Fruit fly (Drosophila melanogaster) whole organism, embryonic: ENCODE data around the gene Sec3.
A peak's percentile ranks its signal among the peaks of the same experiment; 100 is the strongest.

Experiments used
- Ada2b ChIP-seq: fragments of 200-800 bp; sonication (Bioruptor generic); IDR thresholded peaks from 2 replicates; pipeline ENCODE4 v1.3.6; 2022; ENCODE audit warnings: missing biosample characterization, missing genetic modification characterization
- BtbVII ChIP-seq: fragments of 200-800 bp; sonication (Bioruptor generic); optimal IDR thresholded peaks from 3 replicates; lab custom pipeline; 2017; ENCODE audit warnings: missing biosample characterization, mild to moderate bottlenecking, missing genetic modification characterization
- CG10274 ChIP-seq: fragments of 200-800 bp; sonication (Bioruptor generic); optimal IDR thresholded peaks from 3 replicates; lab custom pipeline; 2017; ENCODE audit warnings: missing biosample characterization, mild to moderate bottlenecking, missing genetic modification characterization
- CG11093 ChIP-seq: fragments of 200-800 bp; sonication (Bioruptor generic); IDR thresholded peaks from 3 replicates; pipeline ENCODE4 v1.3.6; 2022; ENCODE audit warnings: missing biosample characterization, missing genetic modification characterization
- CG12155 ChIP-seq: fragments of 200-800 bp; sonication (Bioruptor generic); optimal IDR thresholded peaks from 3 replicates; lab custom pipeline; 2016; ENCODE audit warnings: missing biosample characterization, missing genetic modification characterization
- CG12659 ChIP-seq: fragments of 200-800 bp; sonication (Bioruptor generic); optimal IDR thresholded peaks from 3 replicates; lab custom pipeline; 2017; ENCODE audit warnings: mild to moderate bottlenecking, missing biosample characterization, missing genetic modification reagents, missing genetic modification characterization
- CG13775 ChIP-seq: fragments of 200-800 bp; sonication (Bioruptor generic); optimal IDR thresholded peaks from 3 replicates; lab custom pipeline; 2017; ENCODE audit warnings: missing biosample characterization, mild to moderate bottlenecking, missing genetic modification characterization
- CG14014 ChIP-seq: fragments of 200-800 bp; sonication (Bioruptor generic); IDR thresholded peaks from 2 replicates; pipeline ENCODE4 v1.3.6; 2022; ENCODE audit warnings: missing biosample characterization, missing genetic modification characterization
- CG15269 ChIP-seq: fragments of 200-800 bp; sonication (Bioruptor generic); optimal IDR thresholded peaks from 2 replicates; lab custom pipeline; 2018; ENCODE audit warnings: missing biosample characterization, mild to moderate bottlenecking, missing genetic modification characterization, moderate library complexity
- CG1792 ChIP-seq: fragments of 200-800 bp; sonication (Bioruptor generic); optimal IDR thresholded peaks from 2 replicates; lab custom pipeline; 2016; ENCODE audit warnings: missing biosample characterization, missing genetic modification characterization
- CG18011 ChIP-seq: fragments of 200-800 bp; sonication (Bioruptor generic); optimal IDR thresholded peaks from 2 replicates; lab custom pipeline; 2017; ENCODE audit warnings: missing biosample characterization, missing genetic modification characterization, mild to moderate bottlenecking, moderate library complexity, missing genotype
- CG32772 ChIP-seq: fragments of 200-800 bp; sonication (Bioruptor generic); IDR thresholded peaks from 2 replicates; pipeline ENCODE4 v1.3.6; 2022; ENCODE audit warnings: missing biosample characterization, missing genetic modification characterization
- CG3847 ChIP-seq: fragments of 200-800 bp; sonication (Bioruptor generic); IDR thresholded peaks from 2 replicates; pipeline ENCODE4 v1.3.6; 2022; ENCODE audit warnings: missing biosample characterization, missing genetic modification characterization
- CG4707 ChIP-seq: fragments of 200-800 bp; sonication (Bioruptor generic); optimal IDR thresholded peaks from 2 replicates; lab custom pipeline; 2018; ENCODE audit warnings: missing biosample characterization, mild to moderate bottlenecking, missing genetic modification characterization, moderate library complexity
- CG4730 ChIP-seq: fragments of 200-800 bp; sonication (Bioruptor generic); IDR thresholded peaks from 2 replicates; pipeline ENCODE4 v1.3.6; 2022; ENCODE audit warnings: missing biosample characterization, missing genetic modification characterization
- CG5953 ChIP-seq: fragments of 200-800 bp; sonication (Bioruptor generic); IDR thresholded peaks from 2 replicates; pipeline ENCODE4 v1.3.6; 2022; ENCODE audit warnings: missing biosample characterization, missing genetic modification characterization
- CG6175 ChIP-seq: fragments of 200-800 bp; sonication (Bioruptor generic); IDR thresholded peaks from 3 replicates; pipeline ENCODE4 v1.3.6; 2022; ENCODE audit warnings: missing biosample characterization, missing genetic modification characterization
- CG7987 ChIP-seq: fragments of 200-800 bp; sonication (Bioruptor generic); optimal IDR thresholded peaks from 2 replicates; lab custom pipeline; 2018; ENCODE audit warnings: missing biosample characterization, mild to moderate bottlenecking, missing genetic modification characterization, moderate library complexity
- CG8478 ChIP-seq: fragments of >200 bp; optimal IDR thresholded peaks from 2 replicates; lab custom pipeline; 2018
- CG9797 ChIP-seq: fragments of 200-800 bp; sonication (Bioruptor generic); optimal IDR thresholded peaks from 3 replicates; lab custom pipeline; 2018; ENCODE audit warnings: missing biosample characterization, mild to moderate bottlenecking, missing genetic modification characterization
- D ChIP-seq, 2 experiments: fragments of 200-800 bp in 1 of 2; fragments of >200 bp in 1 of 2; sonication (Bioruptor generic) in 1 of 2; optimal IDR thresholded peaks; 2 replicates in 1 of 2; 3 replicates in 1 of 2; lab custom pipeline; 2017; ENCODE audit warnings: mild to moderate bottlenecking in 1 of 2, missing biosample characterization in 1 of 2, missing genetic modification characterization in 1 of 2, missing genetic modification reagents in 1 of 2
- Dbx ChIP-seq: fragments of 200-800 bp; sonication (Bioruptor generic); IDR thresholded peaks from 3 replicates; pipeline ENCODE4 v1.3.6; 2022; ENCODE audit warnings: missing biosample characterization, missing genetic modification characterization
- Dip3 ChIP-seq: fragments of 200-800 bp; sonication (Bioruptor generic); optimal IDR thresholded peaks from 3 replicates; lab custom pipeline; 2016; ENCODE audit warnings: missing biosample characterization, missing genetic modification characterization
- Dll ChIP-seq: fragments of 200-800 bp; sonication (Bioruptor generic); IDR thresholded peaks from 4 replicates; pipeline ENCODE4 v1.3.6; 2022; ENCODE audit warnings: missing biosample characterization, missing genetic modification characterization; ENCODE audit not compliant: partially characterized antibody
- Hmx ChIP-seq: fragments of 200-800 bp; sonication (Bioruptor generic); optimal IDR thresholded peaks from 2 replicates; lab custom pipeline; 2016; ENCODE audit warnings: missing biosample characterization, missing genetic modification characterization
- Mrtf ChIP-seq: fragments of 200-800 bp; sonication (Bioruptor generic); IDR thresholded peaks from 3 replicates; pipeline ENCODE4 v1.3.6; 2022; ENCODE audit warnings: missing biosample characterization, missing genetic modification characterization
- Nf-YC ChIP-seq: fragments of 200-800 bp; optimal IDR thresholded peaks from 3 replicates; lab custom pipeline; 2019; ENCODE audit warnings: missing biosample characterization, mild to moderate bottlenecking, missing genetic modification characterization, moderate library complexity
- Rfx ChIP-seq: fragments of 200-800 bp; sonication (Bioruptor generic); IDR thresholded peaks from 2 replicates; pipeline ENCODE4 v1.3.6; 2022; ENCODE audit warnings: missing biosample characterization, missing genetic modification characterization
- cad ChIP-seq: fragments of >200 bp; optimal IDR thresholded peaks from 2 replicates; lab custom pipeline; 2017; ENCODE audit warnings: missing biosample characterization, missing genetic modification characterization
- croc ChIP-seq: fragments of 200-800 bp; sonication (Bioruptor generic); conservative IDR thresholded peaks from 3 replicates; pipeline ENCODE4 v1.3.6; 2022; ENCODE audit warnings: missing biosample characterization, missing genetic modification characterization
- dm ChIP-seq: fragments of 200-800 bp; sonication (Bioruptor generic); optimal IDR thresholded peaks from 3 replicates; lab custom pipeline; 2016; ENCODE audit warnings: missing biosample characterization, missing genetic modification characterization
- en ChIP-seq: fragments of 200-800 bp; sonication (Bioruptor generic); optimal IDR thresholded peaks from 2 replicates; lab custom pipeline; 2016; ENCODE audit warnings: missing biosample characterization, missing genetic modification characterization
- fu2 ChIP-seq: fragments of 200-800 bp; sonication (Bioruptor generic); optimal IDR thresholded peaks from 2 replicates; lab custom pipeline; 2016; ENCODE audit warnings: missing biosample characterization, missing genetic modification characterization
- gfzf ChIP-seq: fragments of 200-800 bp; sonication (Bioruptor generic); optimal IDR thresholded peaks from 2 replicates; lab custom pipeline; 2016; ENCODE audit warnings: missing biosample characterization, mild to moderate bottlenecking, missing genetic modification characterization, moderate library complexity
- grau ChIP-seq: fragments of 200-800 bp; optimal IDR thresholded peaks from 3 replicates; lab custom pipeline; 2019; ENCODE audit warnings: missing biosample characterization, mild to moderate bottlenecking, missing genetic modification characterization, moderate library complexity
- gsb ChIP-seq: fragments of 200-800 bp; sonication (Bioruptor generic); IDR thresholded peaks from 2 replicates; pipeline ENCODE4 v1.3.6; 2022; ENCODE audit warnings: missing biosample characterization, missing genetic modification characterization
- gsb-n ChIP-seq: fragments of 200-800 bp; sonication (Bioruptor generic); optimal IDR thresholded peaks from 3 replicates; lab custom pipeline; 2018; ENCODE audit warnings: missing biosample characterization, mild to moderate bottlenecking, missing genetic modification characterization
- maf-S ChIP-seq: fragments of 200-800 bp; sonication (Bioruptor generic); optimal IDR thresholded peaks from 2 replicates; lab custom pipeline; 2016; ENCODE audit warnings: missing biosample characterization, missing genetic modification characterization
- mam ChIP-seq: fragments of 200-800 bp; sonication (Bioruptor generic); optimal IDR thresholded peaks from 3 replicates; lab custom pipeline; 2016; ENCODE audit warnings: missing biosample characterization, missing genetic modification characterization
- mld ChIP-seq: fragments of 200-800 bp; sonication (Bioruptor generic); IDR thresholded peaks from 3 replicates; pipeline ENCODE4 v1.3.6; 2022; ENCODE audit warnings: missing biosample characterization, missing genetic modification characterization; ENCODE audit not compliant: partially characterized antibody
- onecut ChIP-seq: fragments of 200-800 bp; sonication (Bioruptor generic); IDR thresholded peaks from 2 replicates; pipeline ENCODE4 v1.3.6; 2022; ENCODE audit warnings: missing biosample characterization, missing genetic modification characterization
- org-1 ChIP-seq: fragments of 200-800 bp; sonication (Bioruptor generic); optimal IDR thresholded peaks from 2 replicates; lab custom pipeline; 2017; ENCODE audit warnings: missing biosample characterization, missing genetic modification characterization
- pb ChIP-seq: fragments of 200-800 bp; sonication (Bioruptor generic); optimal IDR thresholded peaks from 3 replicates; lab custom pipeline; 2016; ENCODE audit warnings: missing biosample characterization, missing genetic modification characterization
- repo ChIP-seq: fragments of 200-800 bp; sonication (Bioruptor generic); optimal IDR thresholded peaks from 2 replicates; lab custom pipeline; 2016; ENCODE audit warnings: missing biosample characterization, missing genetic modification characterization
- sd ChIP-seq: fragments of 200-800 bp; sonication (Bioruptor generic); optimal IDR thresholded peaks from 3 replicates; lab custom pipeline; 2018; ENCODE audit warnings: missing biosample characterization, mild to moderate bottlenecking, missing genetic modification characterization, moderate library complexity
- shn ChIP-seq: fragments of 200-800 bp; sonication (Bioruptor generic); optimal IDR thresholded peaks from 3 replicates; lab custom pipeline; 2016; ENCODE audit warnings: missing biosample characterization, missing genetic modification characterization
- tio ChIP-seq: fragments of 200-800 bp; sonication (Bioruptor generic); optimal IDR thresholded peaks from 2 replicates; lab custom pipeline; 2017; ENCODE audit warnings: missing biosample characterization, missing genetic modification characterization, inconsistent platforms
- tup ChIP-seq: fragments of 200-800 bp; sonication (Bioruptor generic); optimal IDR thresholded peaks from 2 replicates; lab custom pipeline; 2016; ENCODE audit warnings: missing biosample characterization, mild to moderate bottlenecking, missing genetic modification characterization, moderate library complexity
- unpg ChIP-seq: fragments of 200-800 bp; sonication (Bioruptor generic); optimal IDR thresholded peaks from 3 replicates; lab custom pipeline; 2018; ENCODE audit warnings: missing biosample characterization, mild to moderate bottlenecking, missing genetic modification characterization, moderate library complexity
- z ChIP-seq: fragments of 200-800 bp; sonication (Bioruptor generic); IDR thresholded peaks from 3 replicates; pipeline ENCODE4 v1.3.6; 2022; ENCODE audit warnings: missing biosample characterization, missing genetic modification characterization
- zfh1 ChIP-seq: fragments of 200-800 bp; sonication (Bioruptor generic); IDR thresholded peaks from 3 replicates; pipeline ENCODE4 v1.3.6; 2022; ENCODE audit warnings: missing biosample characterization, missing genetic modification characterization

Gene Sec3

DNA sequence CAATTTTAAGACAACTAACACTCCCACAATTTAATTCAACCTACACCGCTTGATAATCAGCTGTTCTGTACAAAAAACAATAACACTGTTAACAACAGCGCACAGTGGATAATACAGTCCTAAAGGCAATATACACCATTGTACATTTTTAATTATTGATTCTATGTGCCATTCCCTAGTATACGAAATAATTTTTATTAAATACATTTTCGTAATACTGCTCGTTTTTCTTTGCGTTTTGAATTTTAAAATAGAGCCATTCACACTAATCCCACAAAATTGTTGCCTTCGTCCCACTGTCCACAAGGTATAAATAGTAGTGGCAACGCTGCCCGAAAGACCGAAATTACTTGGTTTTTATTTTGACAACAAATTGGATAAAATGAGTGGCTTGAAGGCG, 8.5 kb upstream of the Sec3 start, which contains the start of the genes Coq4 and CG32176 (continued):
- TF ChIP-seq gsb, result peak; percentile 96
- TF ChIP-seq CG14014 (GFP tag; lab: Robert Waterston, UW), result peak; percentile 98
- TF ChIP-seq dm (GFP tag; lab: Kevin White, UChicago), result peak; percentile 96
- TF ChIP-seq CG3847 (GFP tag; lab: Robert Waterston, UW), result peak; percentile 98
- TF ChIP-seq Mrtf (GFP tag; lab: Robert Waterston, UW), result peak; percentile 98
- TF ChIP-seq grau, result peak; percentile 97
- TF ChIP-seq pb (GFP tag; lab: Kevin White, UChicago), result peak; percentile 95
- TF ChIP-seq mld (GFP tag; lab: Robert Waterston, UW), result 0 out of 3 replicates have a peak, but pooled peaks have one; percentile 45
- TF ChIP-seq D (optimal IDR thresholded peaks at IDR 0.05; lab: Kevin White, UChicago), result no peak
- TF ChIP-seq D (GFP tag; optimal IDR thresholded peaks at IDR 0.05; lab: Kevin White, UChicago), result peak; percentile 96
- TF ChIP-seq tup (GFP tag; lab: Kevin White, UChicago), result peak; percentile 97
- peak; percentile 90 for TF ChIP-seq CG18011 (GFP tag; lab: Kevin White, UChicago)
- TF ChIP-seq Ada2b, result peak; percentile 98
- peak; percentile 99 for TF ChIP-seq unpg (GFP tag; lab: Kevin White, UChicago)
- peak; percentile 98 for TF ChIP-seq maf-S (GFP tag; lab: Kevin White, UChicago)
- peak; percentile 96 for TF ChIP-seq CG6175 (GFP tag; lab: Robert Waterston, UW)
- peak; percentile 98 for TF ChIP-seq CG12659
- no peak for TF ChIP-seq cad (GFP tag; lab: Kevin White, UChicago)
- peak; percentile 98 for TF ChIP-seq Dip3 (GFP tag; lab: Kevin White, UChicago)
- peak; percentile 95 for TF ChIP-seq Hmx (GFP tag; lab: Kevin White, UChicago)
- peak; percentile 70; the same call in 2 of the 3 replicates for TF ChIP-seq z (GFP tag; lab: Robert Waterston, UW)
- peak; percentile 96 for TF ChIP-seq CG1792 (GFP tag; lab: Kevin White, UChicago)
- peak; percentile 99 for TF ChIP-seq CG13775
- TF ChIP-seq CG12155 (GFP tag; lab: Kevin White, UChicago), result peak; percentile 98
- TF ChIP-seq Dbx (GFP tag; lab: Robert Waterston, UW), result peak; percentile 99
- peak; percentile 99 for TF ChIP-seq zfh1 (GFP tag; lab: Robert Waterston, UW)
- peak; percentile 93 for TF ChIP-seq org-1 (GFP tag; lab: Kevin White, UChicago)
- peak; percentile 97 for TF ChIP-seq fu2
- TF ChIP-seq tio (GFP tag; lab: Kevin White, UChicago), result peak; percentile 98
- peak; percentile 95 for TF ChIP-seq en (GFP tag; lab: Kevin White, UChicago)
- peak; percentile 94 for TF ChIP-seq BtbVII (GFP tag; lab: Kevin White, UChicago)
- TF ChIP-seq onecut, result peak; percentile 93
- peak; percentile 95 for TF ChIP-seq croc (GFP tag; lab: Robert Waterston, UW)
- TF ChIP-seq CG4730, result peak; percentile 97
- peak; percentile 96 for TF ChIP-seq repo (GFP tag; lab: Kevin White, UChicago)
- peak; percentile 88 for TF ChIP-seq sd
- no peak for TF ChIP-seq CG8478 (lab: Kevin White, UChicago)
- TF ChIP-seq mam, result peak; percentile 99
- TF ChIP-seq gfzf (GFP tag; lab: Kevin White, UChicago), result no peak
- peak; percentile 96 for TF ChIP-seq CG5953 (GFP tag; lab: Robert Waterston, UW)
- TF ChIP-seq CG11093, result peak; percentile 96
- peak; percentile 99 for TF ChIP-seq shn (GFP tag; lab: Kevin White, UChicago)
- peak; percentile 96 for TF ChIP-seq gsb-n (tag; lab: Kevin White, UChicago)
- peak; percentile 65; the same call in 3 of the 4 replicates for TF ChIP-seq Dll (GFP tag; lab: Robert Waterston, UW)
- TF ChIP-seq CG32772 (GFP tag; lab: Robert Waterston, UW), result peak; percentile 98
- peak; percentile 100 for TF ChIP-seq CG4707 (GFP tag; lab: Kevin White, UChicago)
- TF ChIP-seq CG7987 (GFP tag; lab: Kevin White, UChicago), result peak; percentile 95
- peak; percentile 89 for TF ChIP-seq Nf-YC (tag; lab: Kevin White, UChicago)
- no peak for TF ChIP-seq CG9797 (GFP tag; lab: Kevin White, UChicago)
- TF ChIP-seq Rfx (GFP tag; lab: Robert Waterston, UW), result peak; percentile 99
- peak; percentile 88 for TF ChIP-seq CG10274 (GFP tag; lab: Kevin White, UChicago)
- peak; percentile 98 for TF ChIP-seq CG15269 (tag; lab: Kevin White, UChicago)
